Fruit fly (Drosophila melanogaster) whole organism, adult: Measurements from ENCODE around the gene CG12009.

Experiments
- CG11617 ChIP-seq: fragments of 200-800 bp; sonication (Bioruptor generic); optimal IDR thresholded peaks from 2 replicates; lab custom pipeline; 2017; ENCODE audit warnings: mild to moderate bottlenecking, missing biosample characterization, missing genetic modification reagents, missing genetic modification characterization
- CG14711 ChIP-seq: fragments of 200-800 bp; sonication (Bioruptor generic); optimal IDR thresholded peaks from 2 replicates; lab custom pipeline; 2018; ENCODE audit warnings: missing biosample characterization, mild to moderate bottlenecking, missing genetic modification characterization, moderate library complexity
- CG1620 ChIP-seq: fragments of 200-800 bp; sonication (Bioruptor generic); optimal IDR thresholded peaks from 2 replicates; lab custom pipeline; 2016; ENCODE audit warnings: missing biosample characterization, missing genetic modification characterization
- Clk ChIP-seq: fragments of 200-800 bp; sonication (Bioruptor generic); optimal IDR thresholded peaks from 2 replicates; lab custom pipeline; 2017; ENCODE audit warnings: missing biosample characterization, missing genetic modification characterization
- Mnt ChIP-seq: fragments of 200-800 bp; sonication (Bioruptor generic); optimal IDR thresholded peaks from 2 replicates; lab custom pipeline; 2016; ENCODE audit warnings: missing biosample characterization, mild to moderate bottlenecking, missing genetic modification characterization
- bab1 ChIP-seq: fragments of 200-800 bp; sonication (Bioruptor generic); optimal IDR thresholded peaks from 3 replicates; lab custom pipeline; 2019; ENCODE audit warnings: missing biosample characterization, mild to moderate bottlenecking, missing genetic modification characterization, moderate library complexity
- pad ChIP-seq: fragments of 200-800 bp; sonication (Bioruptor generic); optimal IDR thresholded peaks from 3 replicates; lab custom pipeline; 2017; ENCODE audit warnings: missing biosample characterization, missing genetic modification characterization, mild to moderate bottlenecking, moderate library complexity, missing genetic modification reagents
- tj ChIP-seq: fragments of 200-800 bp; sonication (Bioruptor generic); optimal IDR thresholded peaks from 3 replicates; lab custom pipeline; 2017; ENCODE audit warnings: missing biosample characterization, mild to moderate bottlenecking, missing genetic modification characterization, moderate library complexity
- toe ChIP-seq: fragments of 200-800 bp; sonication (Bioruptor generic); optimal IDR thresholded peaks from 2 replicates; lab custom pipeline; 2016; ENCODE audit warnings: missing biosample characterization, missing genetic modification characterization

DNA sequence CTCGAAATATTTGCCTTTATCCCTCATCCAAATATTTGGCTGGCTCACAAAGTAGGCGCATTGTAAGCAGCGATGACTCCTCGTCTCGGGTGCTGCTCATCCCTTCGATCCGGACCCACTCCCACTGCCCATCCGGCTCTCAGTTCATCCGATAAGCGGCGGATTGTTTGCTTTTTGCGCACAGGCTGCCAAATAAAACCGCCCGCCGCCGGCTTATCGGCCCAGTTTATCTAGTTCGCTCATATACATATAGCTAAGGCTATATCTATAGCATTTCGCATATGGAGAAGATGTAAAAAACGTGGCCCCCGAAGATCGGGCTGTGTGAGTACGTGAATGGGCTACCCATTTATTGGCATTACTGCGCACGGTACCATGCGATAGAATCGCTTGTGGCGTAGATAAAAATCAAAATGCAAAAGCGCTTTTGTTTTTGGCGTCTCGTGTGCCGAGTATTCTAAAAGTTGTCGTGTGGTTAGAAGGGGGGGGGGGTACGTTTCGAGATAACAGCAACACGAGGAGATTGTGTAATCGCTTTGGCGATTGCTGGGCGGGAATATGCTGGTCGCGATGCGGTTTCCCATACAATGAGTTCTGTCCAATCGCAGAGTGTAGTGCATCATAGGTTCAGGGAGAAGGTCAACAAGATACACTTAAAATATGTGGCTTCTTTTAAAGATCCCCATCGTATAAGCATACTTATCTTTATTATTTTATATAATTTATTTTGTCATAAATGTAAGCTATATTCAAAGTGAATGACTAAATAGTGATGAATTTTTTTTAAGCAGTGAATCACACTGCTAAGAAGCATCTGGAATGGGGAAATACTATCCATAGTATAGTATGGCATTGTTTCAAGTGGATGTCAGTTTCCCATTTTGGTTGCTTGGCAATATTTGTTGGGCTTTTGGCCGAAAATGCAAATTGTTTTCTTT lies 17.7 kb downstream of the CG12009 start:
- TF ChIP-seq Mnt (GFP tag; lab: Kevin White, UChicago): peak; percentile 98
- no peak for TF ChIP-seq CG14711 (tag; lab: Kevin White, UChicago)
- peak; percentile 3 for TF ChIP-seq CG11617 (GFP tag; lab: Kevin White, UChicago)
- no peak for TF ChIP-seq CG1620 (GFP tag; lab: Kevin White, UChicago)
- TF ChIP-seq bab1 (GFP tag; lab: Kevin White, UChicago): no peak
- TF ChIP-seq toe (GFP tag; lab: Kevin White, UChicago): no peak
- TF ChIP-seq tj (GFP tag; lab: Kevin White, UChicago): peak; percentile 59
- TF ChIP-seq pad: no peak
- TF ChIP-seq Clk (GFP tag; lab: Kevin White, UChicago): no peak
